Fruit fly (Drosophila melanogaster) S2 (cell line): ENCODE results near the gene squ.

Experiments
- CG8478 ChIP-seq: fragments of >200 bp; optimal IDR thresholded peaks from 2 replicates; lab custom pipeline; 2018
- CTCF ChIP-seq, 2 experiments: fragments of >200 bp; optimal IDR thresholded peaks; 2 replicates each; lab custom pipeline; 2018

DNA sequence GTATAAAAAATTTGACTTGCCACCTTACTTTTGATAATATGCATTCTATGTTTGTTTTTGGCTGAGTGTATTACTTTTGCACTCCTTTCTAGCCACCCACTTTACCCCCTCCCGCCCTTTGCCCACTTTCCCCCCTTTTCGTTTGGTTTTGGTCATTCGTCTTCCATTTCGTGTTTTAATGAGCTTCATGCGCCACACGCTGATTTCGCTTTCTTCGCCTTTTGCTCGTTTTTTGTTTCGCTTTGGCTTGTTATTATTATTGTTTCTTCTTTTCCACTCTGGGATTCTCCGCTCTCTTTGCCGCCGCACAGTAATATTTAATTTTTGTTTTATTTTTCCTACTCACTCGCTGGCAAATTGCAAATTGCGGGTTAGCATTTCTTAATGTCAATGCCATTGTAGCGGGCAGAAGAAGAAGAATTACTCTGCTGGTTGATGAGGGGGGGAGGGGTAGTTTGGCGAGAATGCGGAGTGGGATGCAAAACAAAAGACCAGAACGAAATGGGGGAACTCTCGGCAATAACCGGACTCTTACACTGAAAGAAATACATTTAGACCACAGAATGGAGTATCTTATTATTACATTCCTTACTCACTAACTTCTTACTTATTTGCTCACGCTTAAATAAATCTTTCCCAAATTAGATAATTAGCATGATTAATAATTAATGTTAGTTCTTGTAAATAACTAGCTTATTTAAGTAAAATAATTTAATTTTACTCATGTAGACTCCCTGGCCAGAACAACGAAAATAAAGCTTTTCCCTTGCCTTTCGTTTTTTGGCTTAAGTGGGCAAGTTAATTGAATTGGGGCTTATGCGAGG, 34.2 kb upstream of the squ start:
- no peak for TF ChIP-seq CTCF (optimal IDR thresholded peaks at IDR 0.05; lab: Kevin White, UChicago)
- TF ChIP-seq CG8478 (lab: Kevin White, UChicago), result no peak
